Fruit fly (Drosophila melanogaster) whole organism, embryonic: Measurements from ENCODE around the gene CG4461.
A peak's percentile ranks its signal among the peaks of the same experiment; 100 is the strongest.

Source experiments
- Abd-B ChIP-seq: fragments of 200-800 bp; sonication (Bioruptor generic); optimal IDR thresholded peaks from 2 replicates; lab custom pipeline; 2018; ENCODE audit warnings: missing biosample characterization, mild to moderate bottlenecking, missing genetic modification characterization, moderate library complexity
- CG10431 ChIP-seq: fragments of 200-800 bp; sonication (Bioruptor generic); optimal IDR thresholded peaks from 3 replicates; lab custom pipeline; 2018; ENCODE audit warnings: missing biosample characterization, mild to moderate bottlenecking, missing genetic modification characterization
- CG11504 ChIP-seq: fragments of 200-800 bp; sonication (Bioruptor generic); optimal IDR thresholded peaks from 3 replicates; lab custom pipeline; 2019; ENCODE audit warnings: missing biosample characterization, mild to moderate bottlenecking, missing genetic modification characterization, moderate library complexity
- CG11696 ChIP-seq: fragments of 200-800 bp; sonication (Bioruptor generic); IDR thresholded peaks from 2 replicates; pipeline ENCODE4 v1.3.6; 2022; ENCODE audit warnings: missing biosample characterization, missing genetic modification characterization
- CG13123 ChIP-seq: fragments of 200-800 bp; sonication (Bioruptor generic); optimal IDR thresholded peaks from 2 replicates; lab custom pipeline; 2016; ENCODE audit warnings: missing biosample characterization, missing genetic modification characterization
- CG13287 ChIP-seq: fragments of 200-800 bp; sonication (Bioruptor generic); IDR thresholded peaks from 2 replicates; pipeline ENCODE4 v1.3.6; 2022; ENCODE audit warnings: missing biosample characterization, missing genetic modification characterization; ENCODE audit not compliant: partially characterized antibody
- CG14710 ChIP-seq: fragments of 200-800 bp; sonication (Bioruptor generic); optimal IDR thresholded peaks from 3 replicates; lab custom pipeline; 2019; ENCODE audit warnings: missing biosample characterization, mild to moderate bottlenecking, missing genetic modification characterization, moderate library complexity
- CG1647 ChIP-seq: fragments of 200-800 bp; sonication (Bioruptor generic); optimal IDR thresholded peaks from 3 replicates; lab custom pipeline; 2016; ENCODE audit warnings: missing biosample characterization, missing genetic modification characterization
- CG17328 ChIP-seq: fragments of 200-800 bp; sonication (Bioruptor generic); IDR thresholded peaks from 2 replicates; pipeline ENCODE4 v1.3.6; 2022; ENCODE audit warnings: missing biosample characterization, missing genetic modification characterization
- CG18262 ChIP-seq: fragments of 200-800 bp; optimal IDR thresholded peaks from 3 replicates; lab custom pipeline; 2019; ENCODE audit warnings: missing biosample characterization, mild to moderate bottlenecking, missing genetic modification characterization, moderate library complexity
- CG1832 ChIP-seq: fragments of 200-800 bp; sonication (Bioruptor generic); optimal IDR thresholded peaks from 2 replicates; lab custom pipeline; 2017; ENCODE audit warnings: missing biosample characterization, mild to moderate bottlenecking, missing genetic modification characterization, inconsistent platforms
- CG18476 ChIP-seq: fragments of 200-800 bp; sonication (Bioruptor generic); optimal IDR thresholded peaks from 2 replicates; lab custom pipeline; 2016; ENCODE audit warnings: missing biosample characterization, mild to moderate bottlenecking, missing genetic modification characterization
- CG18619 ChIP-seq: fragments of 200-800 bp; sonication (Bioruptor generic); optimal IDR thresholded peaks from 3 replicates; lab custom pipeline; 2017; ENCODE audit warnings: missing biosample characterization, mild to moderate bottlenecking, missing genetic modification characterization
- CG18764 ChIP-seq: fragments of 200-800 bp; sonication (Bioruptor generic); optimal IDR thresholded peaks from 3 replicates; lab custom pipeline; 2016; ENCODE audit warnings: missing biosample characterization, missing genetic modification characterization
- CG2199 ChIP-seq: fragments of 200-800 bp; sonication (Bioruptor generic); IDR thresholded peaks from 3 replicates; pipeline ENCODE4 v1.3.6; 2022; ENCODE audit warnings: missing biosample characterization, missing genetic modification characterization
- CG2712 ChIP-seq: fragments of 200-800 bp; optimal IDR thresholded peaks from 3 replicates; lab custom pipeline; 2019; ENCODE audit warnings: missing biosample characterization, mild to moderate bottlenecking, missing genetic modification characterization, moderate library complexity
- CG3407 ChIP-seq: fragments of 200-800 bp; sonication (Bioruptor generic); optimal IDR thresholded peaks from 2 replicates; lab custom pipeline; 2018; ENCODE audit warnings: missing biosample characterization, mild to moderate bottlenecking, missing genetic modification characterization
- CG34376 ChIP-seq: fragments of 200-800 bp; sonication (Bioruptor generic); optimal IDR thresholded peaks from 2 replicates; lab custom pipeline; 2018; ENCODE audit warnings: missing biosample characterization, mild to moderate bottlenecking, missing genetic modification characterization
- CG6791 ChIP-seq: fragments of 200-800 bp; sonication (Bioruptor generic); IDR thresholded peaks from 3 replicates; pipeline ENCODE4 v1.3.6; 2022; ENCODE audit warnings: missing biosample characterization, missing genetic modification characterization; ENCODE audit not compliant: partially characterized antibody
- CG7745 ChIP-seq: fragments of 200-800 bp; sonication (Bioruptor generic); optimal IDR thresholded peaks from 2 replicates; lab custom pipeline; 2018; ENCODE audit warnings: missing biosample characterization, mild to moderate bottlenecking, missing genetic modification characterization, moderate library complexity
- CG9797 ChIP-seq: fragments of 200-800 bp; sonication (Bioruptor generic); optimal IDR thresholded peaks from 3 replicates; lab custom pipeline; 2018; ENCODE audit warnings: missing biosample characterization, mild to moderate bottlenecking, missing genetic modification characterization
- D19A ChIP-seq: fragments of 200-800 bp; optimal IDR thresholded peaks from 3 replicates; lab custom pipeline; 2019; ENCODE audit warnings: missing biosample characterization, mild to moderate bottlenecking, missing genetic modification characterization, moderate library complexity
- Hey ChIP-seq: fragments of 200-800 bp; sonication (Bioruptor generic); optimal IDR thresholded peaks from 3 replicates; lab custom pipeline; 2018; ENCODE audit warnings: missing biosample characterization, mild to moderate bottlenecking, missing genetic modification characterization
- Lhr ChIP-seq: fragments of 200-800 bp; sonication (Bioruptor generic); optimal IDR thresholded peaks from 3 replicates; lab custom pipeline; 2017; ENCODE audit warnings: mild to moderate bottlenecking, missing biosample characterization, missing genetic modification reagents, missing genetic modification characterization
- MESR4 ChIP-seq: fragments of 200-800 bp; sonication (Bioruptor generic); optimal IDR thresholded peaks from 2 replicates; lab custom pipeline; 2018; ENCODE audit warnings: missing biosample characterization, mild to moderate bottlenecking, missing genetic modification characterization, moderate library complexity
- MTF-1 ChIP-seq: fragments of 200-800 bp; sonication (Bioruptor generic); optimal IDR thresholded peaks from 2 replicates; lab custom pipeline; 2018; ENCODE audit warnings: missing biosample characterization, mild to moderate bottlenecking, missing genetic modification characterization, borderline replicate concordance
- Meics ChIP-seq: fragments of 200-800 bp; sonication (Bioruptor generic); optimal IDR thresholded peaks from 2 replicates; lab custom pipeline; 2017; ENCODE audit warnings: missing biosample characterization, mild to moderate bottlenecking, missing genetic modification characterization
- Optix ChIP-seq: fragments of 200-800 bp; sonication (Bioruptor generic); IDR thresholded peaks from 3 replicates; pipeline ENCODE4 v1.3.6; 2022; ENCODE audit warnings: missing biosample characterization, missing genetic modification characterization
- Ravus ChIP-seq: fragments of 200-800 bp; sonication (Bioruptor generic); IDR thresholded peaks from 2 replicates; pipeline ENCODE4 v1.3.6; 2022; ENCODE audit warnings: missing biosample characterization, missing genetic modification characterization
- Rx ChIP-seq: fragments of 200-800 bp; sonication (Bioruptor generic); IDR thresholded peaks from 2 replicates; pipeline ENCODE4 v1.3.6; 2022; ENCODE audit warnings: missing biosample characterization, missing genetic modification characterization
- Taf1 ChIP-seq: fragments of 200-800 bp; sonication (Bioruptor generic); IDR thresholded peaks from 2 replicates; pipeline ENCODE4 v1.3.6; 2022; ENCODE audit warnings: missing biosample characterization, missing genetic modification characterization
- amos ChIP-seq: fragments of 200-800 bp; sonication (Bioruptor generic); IDR thresholded peaks from 2 replicates; pipeline ENCODE4 v1.3.6; 2022; ENCODE audit warnings: missing biosample characterization, missing genetic modification characterization; ENCODE audit not compliant: partially characterized antibody
- ase ChIP-seq: fragments of 200-800 bp; sonication (Bioruptor generic); IDR thresholded peaks from 3 replicates; pipeline ENCODE4 v1.3.6; 2022; ENCODE audit warnings: missing biosample characterization, missing genetic modification characterization
- bigmax ChIP-seq: fragments of 200-800 bp; sonication (Bioruptor generic); optimal IDR thresholded peaks from 2 replicates; lab custom pipeline; 2018; ENCODE audit warnings: missing biosample characterization, mild to moderate bottlenecking, missing genetic modification characterization
- crp ChIP-seq, 2 experiments: fragments of 200-800 bp; sonication (Bioruptor generic); optimal IDR thresholded peaks; 2 replicates in 1 of 2; 3 replicates in 1 of 2; lab custom pipeline; 2017; ENCODE audit warnings: missing biosample characterization in 2 of 2, missing genetic modification characterization in 2 of 2, mild to moderate bottlenecking in 1 of 2, moderate library complexity in 1 of 2
- ewg ChIP-seq: fragments of 200-800 bp; sonication (Bioruptor generic); optimal IDR thresholded peaks from 3 replicates; lab custom pipeline; 2017; ENCODE audit warnings: mild to moderate bottlenecking, missing biosample characterization, missing genetic modification reagents, missing genetic modification characterization
- fd3F ChIP-seq: fragments of 200-800 bp; sonication (Bioruptor generic); optimal IDR thresholded peaks from 2 replicates; lab custom pipeline; 2018; ENCODE audit warnings: missing biosample characterization, mild to moderate bottlenecking, missing genetic modification characterization, moderate library complexity
- gce ChIP-seq: fragments of 200-800 bp; sonication (Bioruptor generic); IDR thresholded peaks from 3 replicates; pipeline ENCODE4 v1.3.6; 2022; ENCODE audit warnings: missing biosample characterization, missing genetic modification characterization
- gem ChIP-seq: fragments of 200-800 bp; sonication (Bioruptor generic); optimal IDR thresholded peaks from 2 replicates; lab custom pipeline; 2019; ENCODE audit warnings: missing biosample characterization, mild to moderate bottlenecking, missing genetic modification characterization, moderate library complexity
- hb ChIP-seq: fragments of 200-800 bp; sonication (Bioruptor generic); IDR thresholded peaks from 3 replicates; pipeline ENCODE4 v1.3.6; 2022; ENCODE audit warnings: missing biosample characterization, missing genetic modification characterization; ENCODE audit not compliant: partially characterized antibody
- kni ChIP-seq: fragments of 200-800 bp; sonication (Bioruptor generic); optimal IDR thresholded peaks from 3 replicates; lab custom pipeline; 2017; ENCODE audit warnings: mild to moderate bottlenecking, missing biosample characterization, missing genetic modification reagents, missing genetic modification characterization
- pho ChIP-seq: fragments of 200-800 bp; sonication (Bioruptor generic); optimal IDR thresholded peaks from 2 replicates; lab custom pipeline; 2016; ENCODE audit warnings: missing biosample characterization, missing genetic modification characterization
- repo ChIP-seq: fragments of 200-800 bp; sonication (Bioruptor generic); optimal IDR thresholded peaks from 2 replicates; lab custom pipeline; 2016; ENCODE audit warnings: missing biosample characterization, missing genetic modification characterization
- salm ChIP-seq: fragments of 200-800 bp; sonication (Bioruptor generic); optimal IDR thresholded peaks from 2 replicates; lab custom pipeline; 2018; ENCODE audit warnings: missing biosample characterization, mild to moderate bottlenecking, missing genetic modification characterization
- sens ChIP-seq: fragments of 200-800 bp; sonication (Bioruptor generic); peaks from one replicate; lab custom pipeline; 2016; ENCODE audit warnings: missing biosample characterization, missing genetic modification characterization
- slp2 ChIP-seq: fragments of 200-800 bp; sonication (Bioruptor generic); optimal IDR thresholded peaks from 2 replicates; lab custom pipeline; 2016; ENCODE audit warnings: missing biosample characterization, missing genetic modification characterization
- usp ChIP-seq: fragments of >200 bp; optimal IDR thresholded peaks from 2 replicates; lab custom pipeline; 2017; ENCODE audit warnings: missing biosample characterization, missing genetic modification characterization
- zen ChIP-seq: fragments of 200-800 bp; sonication (Bioruptor generic); optimal IDR thresholded peaks from 3 replicates; lab custom pipeline; 2018; ENCODE audit warnings: missing biosample characterization, mild to moderate bottlenecking, missing genetic modification characterization, moderate library complexity

CG4461 gene

dm6 chr3L:9383345-9384075, 8.3 kb downstream of the CG4461 start, which contains the start of gene Hsp27 (continued):
- peak; percentile 99 for TF ChIP-seq gem
- TF ChIP-seq MESR4 (GFP tag; lab: Kevin White, UChicago): peak; percentile 63
- peak; percentile 97 for TF ChIP-seq ewg (GFP tag; lab: Kevin White, UChicago)
- peak; percentile 97 for TF ChIP-seq Abd-B
- no peak for TF ChIP-seq CG6791 (GFP tag; lab: Robert Waterston, UW)
- TF ChIP-seq salm (tag; lab: Kevin White, UChicago): peak; percentile 97
- peak; percentile 95 for TF ChIP-seq Ravus (GFP tag; lab: Robert Waterston, UW)
- peak; percentile 50 for TF ChIP-seq CG9797 (GFP tag; lab: Kevin White, UChicago)
- no peak for TF ChIP-seq kni (GFP tag; lab: Kevin White, UChicago)
- TF ChIP-seq ase: peak; percentile 98
- peak; percentile 98 for TF ChIP-seq CG17328 (GFP tag; lab: Robert Waterston, UW)
- TF ChIP-seq repo (GFP tag; lab: Kevin White, UChicago): peak; percentile 89
- TF ChIP-seq CG13123 (GFP tag; lab: Kevin White, UChicago): peak; percentile 95
- TF ChIP-seq CG10431: peak; percentile 93
- peak; percentile 99 for TF ChIP-seq CG2712
- peak; percentile 99 for TF ChIP-seq sens
- peak; percentile 97 for TF ChIP-seq zen (tag; lab: Kevin White, UChicago)
- peak; percentile 98 for TF ChIP-seq CG3407 (GFP tag; lab: Kevin White, UChicago)
- peak; percentile 98 for TF ChIP-seq Meics (GFP tag; lab: Kevin White, UChicago)
- peak; percentile 70 for TF ChIP-seq CG7745 (tag; lab: Kevin White, UChicago)
- TF ChIP-seq CG18619 (GFP tag; lab: Kevin White, UChicago): peak; percentile 97
- TF ChIP-seq fd3F (GFP tag; lab: Kevin White, UChicago): peak; percentile 94
- peak; percentile 65 for TF ChIP-seq CG1832
- TF ChIP-seq Hey (tag; lab: Kevin White, UChicago): peak; percentile 56
- TF ChIP-seq CG18262 (tag; lab: Kevin White, UChicago): peak; percentile 99
- no peak for TF ChIP-seq hb
- peak; percentile 97 for TF ChIP-seq CG1647 (GFP tag; lab: Kevin White, UChicago)
- TF ChIP-seq Rx (GFP tag; lab: Robert Waterston, UW): peak; percentile 99
- TF ChIP-seq CG18764 (GFP tag; lab: Kevin White, UChicago): peak; percentile 97
- TF ChIP-seq CG11504: peak; percentile 97
- TF ChIP-seq bigmax (GFP tag; lab: Kevin White, UChicago): peak; percentile 71
- peak; percentile 97 for TF ChIP-seq CG14710 (tag; lab: Kevin White, UChicago)
- TF ChIP-seq Optix (GFP tag; lab: Robert Waterston, UW): peak; percentile 99
- no peak for TF ChIP-seq usp
- peak; percentile 99 for TF ChIP-seq CG2199 (GFP tag; lab: Robert Waterston, UW)
- TF ChIP-seq CG11696 (GFP tag; lab: Robert Waterston, UW): peak; percentile 93
- TF ChIP-seq CG13287 (GFP tag; lab: Robert Waterston, UW): no peak; the same call in 1 of the 2 replicates
- TF ChIP-seq crp (GFP tag; optimal IDR thresholded peaks at IDR 0.05; lab: Kevin White, UChicago): peak; percentile 4 to 66
- no peak; the same call in 1 of the 2 replicates for TF ChIP-seq amos
- peak; percentile 97 for TF ChIP-seq Taf1
- TF ChIP-seq pho (GFP tag; lab: Kevin White, UChicago): peak; percentile 84
- peak; percentile 98 for TF ChIP-seq CG18476 (GFP tag; lab: Kevin White, UChicago)
- peak; percentile 93 for TF ChIP-seq Lhr (GFP tag; lab: Kevin White, UChicago)
- TF ChIP-seq gce (GFP tag; lab: Robert Waterston, UW): peak; percentile 98
- peak; percentile 94 for TF ChIP-seq MTF-1
- peak; percentile 96 for TF ChIP-seq D19A
- peak; percentile 95 for TF ChIP-seq slp2 (GFP tag; lab: Kevin White, UChicago)
- TF ChIP-seq CG34376 (GFP tag; lab: Kevin White, UChicago): peak; percentile 94
